Worm (Caenorhabditis elegans) whole organism, L2 larva: Measurements from ENCODE around the gene npr-3.

Source experiments
- C34F6.9 ChIP-seq: fragments of 150-350 bp; optimal IDR thresholded peaks from 2 replicates; lab custom pipeline; 2014; ENCODE audit warnings: missing biosample characterization, missing genetic modification characterization
- F13H6.1 ChIP-seq: sonication (generic microtip); optimal IDR thresholded peaks from 2 replicates; lab custom pipeline; 2016; ENCODE audit warnings: missing genetic modification characterization, missing compliant biosample characterization
- R02D3.7 ChIP-seq: fragments of 150-350 bp; optimal IDR thresholded peaks from 2 replicates; lab custom pipeline; 2014; ENCODE audit warnings: missing biosample characterization, missing genetic modification characterization
- Y55F3AM.14 ChIP-seq: fragments of 200-800 bp; sonication (Bioruptor generic); optimal IDR thresholded peaks from 2 replicates; lab custom pipeline; 2018; ENCODE audit warnings: mild to moderate bottlenecking, missing genetic modification characterization, missing compliant biosample characterization
- alr-1 ChIP-seq: fragments of 150-350 bp; optimal IDR thresholded peaks from 2 replicates; lab custom pipeline; 2014; ENCODE audit warnings: missing biosample characterization, missing genetic modification characterization
- aly-2 ChIP-seq: fragments of 150-350 bp; optimal IDR thresholded peaks from 2 replicates; lab custom pipeline; 2014; ENCODE audit warnings: missing biosample characterization, missing genetic modification characterization
- ama-1 ChIP-seq: fragments of 150-350 bp; optimal IDR thresholded peaks from 2 replicates; lab custom pipeline; 2018; ENCODE audit warnings: inconsistent platforms
- blmp-1 ChIP-seq: sonication (generic microtip); optimal IDR thresholded peaks from 2 replicates; lab custom pipeline; 2017; ENCODE audit warnings: missing genetic modification characterization, mild to moderate bottlenecking, missing compliant biosample characterization, antibody characterized with exemption, moderate library complexity; ENCODE audit not compliant: insufficient read depth
- ceh-16 ChIP-seq: fragments of 150-350 bp; optimal IDR thresholded peaks from 2 replicates; lab custom pipeline; 2014; ENCODE audit warnings: missing biosample characterization, missing genetic modification characterization
- crh-2 ChIP-seq: sonication (generic microtip); optimal IDR thresholded peaks from 2 replicates; lab custom pipeline; 2017; ENCODE audit warnings: missing biosample characterization, missing genetic modification characterization
- elt-1 ChIP-seq: fragments of 150-350 bp; optimal IDR thresholded peaks from 2 replicates; lab custom pipeline; 2014; ENCODE audit warnings: missing biosample characterization, missing genetic modification characterization
- fos-1 ChIP-seq: fragments of 150-350 bp; optimal IDR thresholded peaks from 2 replicates; lab custom pipeline; 2014; ENCODE audit warnings: missing biosample characterization, missing genetic modification characterization
- gmeb-1 ChIP-seq: fragments of 150-350 bp; optimal IDR thresholded peaks from 2 replicates; lab custom pipeline; 2014; ENCODE audit warnings: missing biosample characterization, missing genetic modification characterization
- lin-11 ChIP-seq: fragments of 150-350 bp; sonication (generic microtip); optimal IDR thresholded peaks from 2 replicates; lab custom pipeline; 2014; ENCODE audit warnings: missing biosample characterization, missing genetic modification characterization, inconsistent platforms, mixed read lengths
- lin-13 ChIP-seq: fragments of 150-350 bp; optimal IDR thresholded peaks from 2 replicates; lab custom pipeline; 2014; ENCODE audit warnings: missing biosample characterization, missing genetic modification reagents, missing genetic modification characterization
- lin-39 ChIP-seq: fragments of 150-350 bp; optimal IDR thresholded peaks from 2 replicates; lab custom pipeline; 2014; ENCODE audit warnings: missing biosample characterization, missing genetic modification reagents, missing genetic modification characterization
- lsy-2 ChIP-seq, 2 experiments: fragments of 150-350 bp in 1 of 2; sonication (generic microtip) in 1 of 2; optimal IDR thresholded peaks; 2 replicates each; lab custom pipeline; 2014 to 2017; ENCODE audit warnings: missing biosample characterization in 2 of 2, missing genetic modification characterization in 2 of 2
- mab-5 ChIP-seq: fragments of 150-350 bp; optimal IDR thresholded peaks from 2 replicates; lab custom pipeline; 2014; ENCODE audit warnings: missing biosample characterization, missing genetic modification characterization
- mdl-1 ChIP-seq, 2 experiments: fragments of 150-350 bp in 1 of 2; sonication (generic microtip) in 1 of 2; optimal IDR thresholded peaks; 2 replicates each; lab custom pipeline; 2017; ENCODE audit warnings: missing biosample characterization in 2 of 2, missing genetic modification characterization in 2 of 2
- nhr-10 ChIP-seq: sonication (generic microtip); optimal IDR thresholded peaks from 2 replicates; lab custom pipeline; 2017; ENCODE audit warnings: missing biosample characterization, missing genetic modification characterization
- nhr-11 ChIP-seq: fragments of 150-350 bp; optimal IDR thresholded peaks from 2 replicates; lab custom pipeline; 2014; ENCODE audit warnings: missing biosample characterization, missing genetic modification characterization
- nhr-12 ChIP-seq: fragments of 150-350 bp; optimal IDR thresholded peaks from 2 replicates; lab custom pipeline; 2014; ENCODE audit warnings: missing biosample characterization, missing genetic modification characterization
- nhr-129 ChIP-seq: fragments of 150-350 bp; optimal IDR thresholded peaks from 2 replicates; lab custom pipeline; 2014; ENCODE audit warnings: missing biosample characterization, missing genetic modification characterization
- nhr-21 ChIP-seq: fragments of 150-350 bp; optimal IDR thresholded peaks from 2 replicates; lab custom pipeline; 2014; ENCODE audit warnings: missing biosample characterization, missing genetic modification characterization
- nhr-25 ChIP-seq: fragments of 150-350 bp; sonication (generic microtip); optimal IDR thresholded peaks from 3 replicates; lab custom pipeline; 2014; ENCODE audit warnings: missing biosample characterization, missing genetic modification characterization
- nhr-6 ChIP-seq: fragments of 150-350 bp; optimal IDR thresholded peaks from 2 replicates; lab custom pipeline; 2014; ENCODE audit warnings: missing biosample characterization, missing genetic modification characterization
- nhr-77 ChIP-seq: fragments of 150-350 bp; optimal IDR thresholded peaks from 2 replicates; lab custom pipeline; 2014; ENCODE audit warnings: missing biosample characterization, missing genetic modification characterization
- sem-4 ChIP-seq: fragments of 150-350 bp; optimal IDR thresholded peaks from 2 replicates; lab custom pipeline; 2014; ENCODE audit warnings: missing biosample characterization, missing genetic modification reagents, missing genetic modification characterization
- skn-1 ChIP-seq: sonication (generic microtip); optimal IDR thresholded peaks from 2 replicates; lab custom pipeline; 2017; ENCODE audit warnings: missing biosample characterization, missing genetic modification characterization
- sma-3 ChIP-seq: sonication (generic microtip); optimal IDR thresholded peaks from 2 replicates; lab custom pipeline; 2016; ENCODE audit warnings: missing genetic modification reagents, missing genetic modification characterization, missing compliant biosample characterization
- sma-9 ChIP-seq, 2 experiments: fragments of 150-350 bp in 1 of 2; sonication (generic microtip) in 1 of 2; optimal IDR thresholded peaks; 2 replicates each; lab custom pipeline; 2014 to 2016; ENCODE audit warnings: missing genetic modification characterization in 2 of 2, mild to moderate bottlenecking in 1 of 2, missing biosample characterization in 1 of 2, missing compliant biosample characterization in 1 of 2, missing genetic modification reagents in 1 of 2, moderate library complexity in 1 of 2
- snpc-4 ChIP-seq: fragments of 150-350 bp; optimal IDR thresholded peaks from 2 replicates; lab custom pipeline; 2014; ENCODE audit warnings: missing biosample characterization, missing genetic modification characterization
- unc-39 ChIP-seq: fragments of 150-350 bp; optimal IDR thresholded peaks from 2 replicates; lab custom pipeline; 2014; ENCODE audit warnings: missing biosample characterization, missing genetic modification characterization
- unc-55 ChIP-seq: fragments of 150-350 bp; sonication (generic microtip); optimal IDR thresholded peaks from 3 replicates; lab custom pipeline; 2014; ENCODE audit warnings: missing biosample characterization, missing genetic modification reagents, missing genetic modification characterization
- unc-62 ChIP-seq: fragments of 150-350 bp; optimal IDR thresholded peaks from 2 replicates; lab custom pipeline; 2014; ENCODE audit warnings: missing biosample characterization, missing genetic modification reagents, missing genetic modification characterization
- ztf-11 ChIP-seq: sonication (generic microtip); optimal IDR thresholded peaks from 2 replicates; lab custom pipeline; 2017; ENCODE audit warnings: missing biosample characterization, missing genetic modification characterization
- ztf-4 ChIP-seq: fragments of 150-350 bp; optimal IDR thresholded peaks from 2 replicates; lab custom pipeline; 2014; ENCODE audit warnings: missing biosample characterization, missing genetic modification characterization

npr-3 gene

ce11 chrIV:11474067-11474466 is 14.3 kb downstream of the npr-3 start (continued):
- TF ChIP-seq nhr-129 (tag; lab: Kevin White, UChicago): peak; percentile 79
- TF ChIP-seq ztf-4 (tag; lab: Kevin White, UChicago): peak; percentile 68
- TF ChIP-seq gmeb-1: peak; percentile 54
- peak; percentile 25 for TF ChIP-seq ceh-16 (tag; lab: Kevin White, UChicago)
- TF ChIP-seq skn-1: no peak
- peak; percentile 77 for TF ChIP-seq Y55F3AM.14
- TF ChIP-seq lin-13 (GFP tag; lab: Kevin White, UChicago): peak; percentile 71
- TF ChIP-seq nhr-77 (tag; lab: Kevin White, UChicago): peak; percentile 17
- no peak for TF ChIP-seq mdl-1 (tag; optimal IDR thresholded peaks at IDR 0.05; lab: Kevin White, UChicago)
- peak; percentile 40 for TF ChIP-seq snpc-4
- TF ChIP-seq alr-1 (tag; lab: Kevin White, UChicago): no peak
- TF ChIP-seq unc-62 (GFP tag; lab: Kevin White, UChicago): no peak
- no peak for TF ChIP-seq elt-1 (tag; lab: Kevin White, UChicago)
- peak; percentile 70 for TF ChIP-seq C34F6.9
- TF ChIP-seq crh-2: peak; percentile 28
- no peak for TF ChIP-seq nhr-6 (tag; lab: Kevin White, UChicago)
- TF ChIP-seq nhr-25 (tag; lab: Kevin White, UChicago): peak; percentile 65
- TF ChIP-seq, all 48 proteins: peak for 24

ce11 chrIV:11475080-11475479 is 15.3 kb downstream of the npr-3 start:
- no peak for TF ChIP-seq F13H6.1
- TF ChIP-seq sem-4: no peak
- TF ChIP-seq snpc-4: no peak
- no peak for TF ChIP-seq nhr-25 (tag; lab: Kevin White, UChicago)
- no peak for TF ChIP-seq nhr-11 (tag; lab: Kevin White, UChicago)

ce11 chrIV:11479095-11479494 is 19.3 kb downstream of the npr-3 start, which contains the start of gene catp-8:
catp-8 (minus strand) TSS chrIV:11479251.
- TF ChIP-seq R02D3.7 (tag; lab: Kevin White, UChicago) (no peak), sma-9 (GFP tag; optimal IDR thresholded peaks at IDR 0.05; lab: Kevin White, UChicago) (no peak), sma-9 (tag; optimal IDR thresholded peaks at IDR 0.05; lab: Kevin White, UChicago) (no peak), ztf-11 (no peak), nhr-77 (tag; lab: Kevin White, UChicago) (no peak), alr-1 (tag; lab: Kevin White, UChicago) (no peak), ama-1 (lab: Kevin White, UChicago) (peak; percentile 57), ceh-16 (tag; lab: Kevin White, UChicago) (no peak), unc-39 (no peak), ztf-4 (tag; lab: Kevin White, UChicago) (peak; percentile 8), sem-4 (no peak), lin-39 (tag; lab: Kevin White, UChicago) (no peak), blmp-1 (no peak), nhr-10 (tag; lab: Kevin White, UChicago) (no peak), mab-5 (tag; lab: Kevin White, UChicago) (no peak), mdl-1 (tag; optimal IDR thresholded peaks at IDR 0.05; lab: Kevin White, UChicago) (no peak)

ce11 chrIV:11480027-11480896 is 20.5 kb downstream of the npr-3 start, which contains the start of the genes mbf-1 and nse-4:
mbf-1 (minus strand) TSS chrIV:11480369.
nse-4 (plus strand) TSS chrIV:11480846.
- TF ChIP-seq nhr-12 (tag; lab: Kevin White, UChicago) (no peak), skn-1 (peak; percentile 12), nhr-21 (peak; percentile 7), sma-9 (GFP tag; optimal IDR thresholded peaks at IDR 0.05; lab: Kevin White, UChicago) (peak; percentile 35), sma-9 (tag; optimal IDR thresholded peaks at IDR 0.05; lab: Kevin White, UChicago) (no peak), nhr-129 (tag; lab: Kevin White, UChicago) (peak; percentile 65), F13H6.1 (peak; percentile 23), nhr-25 (tag; lab: Kevin White, UChicago) (peak; percentile 39), C34F6.9 (peak; percentile 94), fos-1 (peak; percentile 56), ama-1 (lab: Kevin White, UChicago) (peak; percentile 67), lin-13 (GFP tag; lab: Kevin White, UChicago) (peak; percentile 47), R02D3.7 (tag; lab: Kevin White, UChicago) (no peak), lsy-2 (tag; optimal IDR thresholded peaks at IDR 0.05; lab: Kevin White, UChicago) (peak; percentile 59 to 80), unc-55 (peak; percentile 71), Y55F3AM.14 (no peak), gmeb-1 (peak; percentile 76), sem-4 (peak; percentile 20), nhr-6 (tag; lab: Kevin White, UChicago) (no peak), lin-11 (tag; lab: Kevin White, UChicago) (no peak), ztf-4 (tag; lab: Kevin White, UChicago) (peak; percentile 48), crh-2 (peak; percentile 82), aly-2 (tag; lab: Kevin White, UChicago) (no peak), sma-3 (GFP tag; lab: Kevin White, UChicago) (peak; percentile 56)
